Fruit fly (Drosophila melanogaster) whole organism, prepupa: Measurements from ENCODE around the gene CG9582.

Experiments
- CG11762 ChIP-seq: fragments of 200-800 bp; sonication (Bioruptor generic); optimal IDR thresholded peaks from 3 replicates; lab custom pipeline; 2016; ENCODE audit warnings: missing biosample characterization, missing genetic modification characterization; ENCODE audit not compliant: insufficient read depth
- CG16779 ChIP-seq: fragments of 200-800 bp; sonication (Bioruptor generic); optimal IDR thresholded peaks from 3 replicates; lab custom pipeline; 2017; ENCODE audit warnings: missing biosample characterization, mild to moderate bottlenecking, missing genetic modification characterization
- CG6792 ChIP-seq: fragments of 200-800 bp; sonication (Bioruptor generic); optimal IDR thresholded peaks from 3 replicates; lab custom pipeline; 2016; ENCODE audit warnings: missing biosample characterization, missing genetic modification characterization
- Eip78C ChIP-seq: fragments of 200-800 bp; sonication (Bioruptor generic); peaks from one replicate; lab custom pipeline; 2016; ENCODE audit warnings: missing biosample characterization, missing genetic modification characterization
- Hr38 ChIP-seq: sonication (Bioruptor generic); optimal IDR thresholded peaks from 2 replicates; lab custom pipeline; 2016; ENCODE audit warnings: missing biosample characterization, missing genetic modification characterization
- OdsH ChIP-seq: fragments of 200-800 bp; sonication (Bioruptor generic); optimal IDR thresholded peaks from 3 replicates; lab custom pipeline; 2016; ENCODE audit warnings: missing biosample characterization, missing genetic modification characterization
- Smox ChIP-seq: fragments of 200-800 bp; sonication (Bioruptor generic); optimal IDR thresholded peaks from 3 replicates; lab custom pipeline; 2016; ENCODE audit warnings: missing biosample characterization, missing genetic modification characterization
- Sox14 ChIP-seq: fragments of 200-800 bp; sonication (Bioruptor generic); optimal IDR thresholded peaks from 3 replicates; lab custom pipeline; 2016; ENCODE audit warnings: missing biosample characterization, missing genetic modification characterization
- achi ChIP-seq: fragments of 200-800 bp; sonication (Bioruptor generic); optimal IDR thresholded peaks from 3 replicates; lab custom pipeline; 2016; ENCODE audit warnings: missing biosample characterization, missing genetic modification characterization
- spab ChIP-seq: fragments of 200-800 bp; sonication (Bioruptor generic); optimal IDR thresholded peaks from 2 replicates; lab custom pipeline; 2017; ENCODE audit warnings: missing biosample characterization, mild to moderate bottlenecking, missing genetic modification characterization, missing genetic modification reagents

DNA sequence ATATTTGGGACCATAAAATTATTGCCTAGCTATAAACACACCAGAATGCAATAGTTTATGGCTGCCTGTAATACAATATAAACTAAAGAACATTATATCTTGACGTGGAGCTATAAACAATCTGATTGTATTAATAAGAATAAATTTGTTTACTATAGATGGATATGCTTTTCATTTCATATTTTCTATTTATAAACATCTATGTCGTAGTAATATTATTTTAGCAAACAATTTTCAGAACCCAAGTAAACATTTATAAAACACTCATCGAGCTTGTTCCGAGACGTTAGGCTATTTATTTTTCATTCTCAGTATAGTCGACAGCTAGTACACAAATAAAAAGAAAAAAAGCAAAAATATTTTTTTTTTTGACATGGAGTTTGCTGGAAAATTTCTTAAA is 51.3 kb downstream of the CG9582 start, which contains the start of gene CG18662:
- no peak for TF ChIP-seq achi (GFP tag; lab: Kevin White, UChicago)
- TF ChIP-seq Eip78C: no peak
- no peak for TF ChIP-seq Smox (GFP tag; lab: Kevin White, UChicago)
- TF ChIP-seq CG16779 (tag; lab: Kevin White, UChicago): no peak
- no peak for TF ChIP-seq Sox14 (GFP tag; lab: Kevin White, UChicago)
- no peak for TF ChIP-seq Hr38
- no peak for TF ChIP-seq spab
- no peak for TF ChIP-seq CG11762 (GFP tag; lab: Kevin White, UChicago)
- no peak for TF ChIP-seq OdsH (GFP tag; lab: Kevin White, UChicago)
- TF ChIP-seq CG6792: no peak
